Worm (Caenorhabditis elegans): Measurements from ENCODE around the gene srj-14.

DNA sequence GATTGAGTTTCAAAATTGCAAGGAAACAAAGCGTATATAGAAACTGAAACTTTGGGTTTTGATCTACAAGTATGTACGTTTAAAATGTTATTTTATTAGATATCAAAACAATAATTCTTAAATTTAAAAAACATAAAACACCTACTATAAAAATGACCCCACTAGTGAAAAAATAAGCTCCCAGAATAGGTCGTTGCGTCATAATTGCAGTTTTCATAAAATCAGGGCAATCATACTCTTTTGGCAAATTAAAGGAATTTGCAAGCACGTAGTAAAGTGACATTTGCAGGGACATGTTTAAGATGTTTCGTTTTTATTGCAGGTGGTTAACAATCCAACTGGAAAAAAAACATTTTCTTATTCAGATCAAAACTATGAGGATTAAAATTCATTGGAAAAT is 39.0 kb downstream of the srj-14 start, which contains the start of gene srt-6:
- TF ChIP-seq rnt-1 (tag; optimal IDR thresholded peaks at IDR 0.05) (no peak), ceh-19 (GFP tag; optimal IDR thresholded peaks at IDR 0.05) (no peak), pha-4 (tag; optimal IDR thresholded peaks at IDR 0.05) (no peak), dve-1 (tag; optimal IDR thresholded peaks at IDR 0.05) (no peak), npax-4 (tag; optimal IDR thresholded peaks at IDR 0.05) (no peak), odd-2 (tag; optimal IDR thresholded peaks at IDR 0.05) (no peak), pag-3 (tag; optimal IDR thresholded peaks at IDR 0.05; ENCODE audit: borderline replicate concordance) (no peak), lim-6 (tag; optimal IDR thresholded peaks at IDR 0.05) (no peak), Y22D7AL.16 (tag; optimal IDR thresholded peaks at IDR 0.05) (no peak), dmd-4 (tag; optimal IDR thresholded peaks at IDR 0.05; ENCODE audit: borderline replicate concordance) (no peak), K09A11.1 (tag; optimal IDR thresholded peaks at IDR 0.05; ENCODE audit: insufficient read depth) (no peak)
